Worm (Caenorhabditis elegans): ENCODE results near the gene gyg-2.
A peak's percentile ranks its signal among the peaks of the same experiment; 100 is the strongest.

DNA sequence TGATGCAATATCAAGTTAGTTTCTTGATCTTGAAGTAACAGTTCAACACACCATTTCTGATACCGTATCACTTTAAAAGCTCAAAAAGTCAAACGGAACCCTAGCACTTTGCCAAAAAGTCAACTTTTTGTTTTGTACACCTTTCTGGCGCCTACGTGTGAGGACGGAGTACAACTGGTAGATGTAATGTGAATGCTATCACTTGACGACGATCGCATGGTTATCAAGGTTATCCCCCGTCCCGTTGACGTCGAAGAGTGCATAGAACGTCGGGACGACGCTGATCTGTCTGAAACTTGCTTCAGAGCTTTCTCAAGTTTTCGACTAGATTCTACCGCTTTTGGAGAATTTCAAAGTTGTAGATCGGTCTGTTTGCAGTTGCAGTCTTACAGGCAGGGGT, 33.9 kb upstream of the gyg-2 start:
- TF ChIP-seq fkh-10 (GFP tag; optimal IDR thresholded peaks at IDR 0.05) (no peak), snpc-4 (tag; optimal IDR thresholded peaks at IDR 0.05) (no peak), lir-3 (tag; optimal IDR thresholded peaks at IDR 0.05) (no peak), nhr-237 (tag; optimal IDR thresholded peaks at IDR 0.05) (no peak), dmd-9 (GFP tag; IDR thresholded peaks at IDR 0.05) (no peak), dmd-6 (GFP tag; IDR thresholded peaks at IDR 0.05) (peak; percentile 2; the same call in 1 of the 2 replicates), nhr-111 (GFP tag; optimal IDR thresholded peaks at IDR 0.05) (no peak)

All from whole organism, L4 larva.